Worm (Caenorhabditis elegans) whole organism, midembryonic: Measurements from ENCODE around the gene ZK816.3.

Experiments used
- T22C8.4 ChIP-seq: fragments of 200-800 bp; sonication (Bioruptor generic); IDR thresholded peaks from 2 replicates; pipeline ENCODE4 v1.3.6; 2022; ENCODE audit warnings: missing genetic modification characterization, missing compliant biosample characterization
- cog-1 ChIP-seq: sonication (generic microtip); optimal IDR thresholded peaks from 2 replicates; lab custom pipeline; 2016; ENCODE audit warnings: missing genetic modification characterization, missing compliant biosample characterization
- flt-1 ChIP-seq: fragments of 200-800 bp; sonication (Bioruptor generic); IDR thresholded peaks from 2 replicates; pipeline ENCODE4 v1.3.6; 2022; ENCODE audit warnings: missing genetic modification characterization, missing compliant biosample characterization
- klf-2 ChIP-seq: fragments of 200-800 bp; sonication (Bioruptor generic); conservative IDR thresholded peaks from 2 replicates; pipeline ENCODE4 v1.3.6; 2022; ENCODE audit warnings: missing genetic modification reagents, missing genetic modification characterization, missing compliant biosample characterization
- med-1 ChIP-seq: sonication (generic microtip); optimal IDR thresholded peaks from 2 replicates; lab custom pipeline; 2017; ENCODE audit warnings: missing genetic modification characterization, mild to moderate bottlenecking, missing compliant biosample characterization, antibody characterized with exemption, missing genetic modification reagents; ENCODE audit not compliant: insufficient read depth
- ref-1 ChIP-seq: fragments of 200-800 bp; sonication (Bioruptor generic); conservative IDR thresholded peaks from 2 replicates; pipeline ENCODE4 v1.3.6; 2022; ENCODE audit warnings: missing genetic modification reagents, missing genetic modification characterization, missing compliant biosample characterization
- tab-1 ChIP-seq: fragments of 200-800 bp; sonication (Bioruptor generic); IDR thresholded peaks from 2 replicates; pipeline ENCODE4 v1.3.6; 2022; ENCODE audit warnings: missing genetic modification characterization, missing compliant biosample characterization
- ztf-23 ChIP-seq: fragments of 200-800 bp; sonication (Bioruptor generic); IDR thresholded peaks from 2 replicates; pipeline ENCODE4 v1.3.6; 2022; ENCODE audit warnings: missing genetic modification reagents, missing genetic modification characterization, missing compliant biosample characterization
- ztf-29 ChIP-seq: fragments of 200-800 bp; sonication (Bioruptor generic); IDR thresholded peaks from 2 replicates; pipeline ENCODE4 v1.3.6; 2022; ENCODE audit warnings: missing genetic modification reagents, missing genetic modification characterization, missing compliant biosample characterization

The ZK816.3 gene

ce11 chrX:3315891-3316657 is 32.1 kb upstream of the ZK816.3 start:
- TF ChIP-seq T22C8.4 (GFP tag; lab: Robert Waterston, UW) (no peak), ztf-29 (GFP tag; lab: Robert Waterston, UW) (no peak), tab-1 (GFP tag; lab: Robert Waterston, UW) (no peak), ztf-23 (GFP tag; lab: Robert Waterston, UW) (no peak), cog-1 (no peak), klf-2 (GFP tag; lab: Robert Waterston, UW) (no peak), ref-1 (GFP tag; lab: Robert Waterston, UW) (no peak), flt-1 (GFP tag; lab: Robert Waterston, UW) (no peak), med-1 (GFP tag; lab: Kevin White, UChicago) (no peak)

- TF ChIP-seq klf-2 (GFP tag; lab: Robert Waterston, UW), result no peak
- TF ChIP-seq ztf-23 (GFP tag; lab: Robert Waterston, UW), result no peak
- TF ChIP-seq tab-1 (GFP tag; lab: Robert Waterston, UW), result no peak
- TF ChIP-seq ztf-29 (GFP tag; lab: Robert Waterston, UW), result no peak
- TF ChIP-seq T22C8.4 (GFP tag; lab: Robert Waterston, UW), result no peak
- no peak for TF ChIP-seq ref-1 (GFP tag; lab: Robert Waterston, UW)
These were observed 31.4 kb upstream of the ZK816.3 start for ce11 chrX:3316830-3317229.

- TF ChIP-seq med-1 (GFP tag; lab: Kevin White, UChicago) (no peak), ztf-23 (GFP tag; lab: Robert Waterston, UW) (no peak)
These were observed 22.0 kb upstream of the ZK816.3 start, which contains the start of gene F11D5.6 for ce11 chrX:3326175-3326574. F11D5.6 (minus strand) TSS chrX:3326275.

ce11 chrX:3332824-3333223 is 15.4 kb upstream of the ZK816.3 start, which contains the start of gene F11D5.1:
F11D5.1 (plus strand) TSS chrX:3333124.
- no peak for TF ChIP-seq klf-2 (GFP tag; lab: Robert Waterston, UW)
- no peak for TF ChIP-seq ztf-29 (GFP tag; lab: Robert Waterston, UW)
- TF ChIP-seq ztf-23 (GFP tag; lab: Robert Waterston, UW), result no peak
- no peak for TF ChIP-seq tab-1 (GFP tag; lab: Robert Waterston, UW)
- no peak for TF ChIP-seq med-1 (GFP tag; lab: Kevin White, UChicago)
- TF ChIP-seq flt-1 (GFP tag; lab: Robert Waterston, UW), result no peak
- no peak for TF ChIP-seq cog-1
- TF ChIP-seq ref-1 (GFP tag; lab: Robert Waterston, UW), result no peak
- TF ChIP-seq T22C8.4 (GFP tag; lab: Robert Waterston, UW), result no peak

ce11 chrX:3334115-3334514 is 14.1 kb upstream of the ZK816.3 start:
- TF ChIP-seq klf-2 (GFP tag; lab: Robert Waterston, UW) (no peak), ztf-23 (GFP tag; lab: Robert Waterston, UW) (no peak), ref-1 (GFP tag; lab: Robert Waterston, UW) (no peak), cog-1 (no peak), med-1 (GFP tag; lab: Kevin White, UChicago) (no peak), T22C8.4 (GFP tag; lab: Robert Waterston, UW) (no peak), ztf-29 (GFP tag; lab: Robert Waterston, UW) (no peak), tab-1 (GFP tag; lab: Robert Waterston, UW) (no peak), flt-1 (GFP tag; lab: Robert Waterston, UW) (no peak)

ce11 chrX:3339882-3340281 is 8.3 kb upstream of the ZK816.3 start:
- TF ChIP-seq cog-1, result no peak
- no peak for TF ChIP-seq med-1 (GFP tag; lab: Kevin White, UChicago)

- no peak for TF ChIP-seq cog-1
- no peak for TF ChIP-seq tab-1 (GFP tag; lab: Robert Waterston, UW)
These were observed 4.5 kb upstream of the ZK816.3 start for ce11 chrX:3343620-3344197.

- no peak for TF ChIP-seq flt-1 (GFP tag; lab: Robert Waterston, UW)
These were observed 2.1 kb downstream of the ZK816.3 start, which contains the start of gene nspg-4 for ce11 chrX:3350306-3350705. nspg-4 (minus strand) TSS chrX:3350406.

ce11 chrX:3351526-3351925 is 3.3 kb downstream of the ZK816.3 start, which contains the start of gene ZK816.1:
ZK816.1 (plus strand) TSS chrX:3351712.
- TF ChIP-seq ztf-29 (GFP tag; lab: Robert Waterston, UW) (no peak), klf-2 (GFP tag; lab: Robert Waterston, UW) (no peak), T22C8.4 (GFP tag; lab: Robert Waterston, UW) (no peak), ztf-23 (GFP tag; lab: Robert Waterston, UW) (no peak), flt-1 (GFP tag; lab: Robert Waterston, UW) (no peak), ref-1 (GFP tag; lab: Robert Waterston, UW) (no peak), med-1 (GFP tag; lab: Kevin White, UChicago) (no peak), tab-1 (GFP tag; lab: Robert Waterston, UW) (no peak), cog-1 (no peak)

ce11 chrX:3362378-3362777 is 14.2 kb downstream of the ZK816.3 start, which contains the start of gene dhs-26:
dhs-26 (minus strand) TSS chrX:3362493.
- no peak for TF ChIP-seq cog-1
- TF ChIP-seq ref-1 (GFP tag; lab: Robert Waterston, UW), result no peak
- no peak for TF ChIP-seq klf-2 (GFP tag; lab: Robert Waterston, UW)
